Fruit fly (Drosophila melanogaster): Measurements from ENCODE around the gene La.

La gene

dm6 chr2L:20374054-20374507 lies 24.3 kb upstream of the La start, which contains the start of gene Ugt37A1:
Gene Ugt37A1, minus strand, starts transcription at chr2L:20374104.
- TF ChIP-seq Abd-B (GFP tag; optimal IDR thresholded peaks at IDR 0.05): no peak
- no peak for TF ChIP-seq Hr78 (GFP tag; optimal IDR thresholded peaks at IDR 0.05)

- no peak for TF ChIP-seq Dfd (GFP tag; optimal IDR thresholded peaks at IDR 0.05)
- TF ChIP-seq GATAd (GFP tag; optimal IDR thresholded peaks at IDR 0.05): no peak
- no peak for TF ChIP-seq dsf (GFP tag; optimal IDR thresholded peaks at IDR 0.05; ENCODE audit: borderline replicate concordance)
- TF ChIP-seq Abd-B (GFP tag; optimal IDR thresholded peaks at IDR 0.05): no peak
- TF ChIP-seq lola (GFP tag; optimal IDR thresholded peaks at IDR 0.05): no peak
- TF ChIP-seq rgr (GFP tag; optimal IDR thresholded peaks at IDR 0.05): no peak
- TF ChIP-seq Hnf4 (GFP tag; optimal IDR thresholded peaks at IDR 0.05): no peak
- TF ChIP-seq sv (GFP tag; optimal IDR thresholded peaks at IDR 0.05): no peak
- no peak for TF ChIP-seq woc (GFP tag; optimal IDR thresholded peaks at IDR 0.05)
Measured at dm6 chr2L:20371451-20371850, 21.6 kb upstream of the La start.

- TF ChIP-seq Hnf4 (GFP tag; optimal IDR thresholded peaks at IDR 0.05) (no peak), Jra (GFP tag; optimal IDR thresholded peaks at IDR 0.05) (no peak), pan (optimal IDR thresholded peaks at IDR 0.05) (no peak), brk (GFP tag; optimal IDR thresholded peaks at IDR 0.05) (no peak), CG9705 (GFP tag; optimal IDR thresholded peaks at IDR 0.05) (no peak), Myc (optimal IDR thresholded peaks at IDR 0.05) (no peak), Mio (GFP tag; optimal IDR thresholded peaks at IDR 0.05) (no peak), dl (GFP tag; optimal IDR thresholded peaks at IDR 0.05; ENCODE audit: insufficient read depth in 1 of 2, partially characterized antibody in 2 of 2) (no peak), Rel (GFP tag; optimal IDR thresholded peaks at IDR 0.05) (no peak), Rel (tag; optimal IDR thresholded peaks at IDR 0.05) (no peak)
Measured at dm6 chr2L:20370151-20370550, 20.3 kb upstream of the La start.

- TF ChIP-seq Mio (GFP tag; optimal IDR thresholded peaks at IDR 0.05) (no peak), N (GFP tag; optimal IDR thresholded peaks at IDR 0.05) (no peak), ey (GFP tag; optimal IDR thresholded peaks at IDR 0.05) (no peak), lola (GFP tag; optimal IDR thresholded peaks at IDR 0.05) (no peak), dmrt93B (GFP tag; optimal IDR thresholded peaks at IDR 0.05) (no peak), CrebA (GFP tag; optimal IDR thresholded peaks at IDR 0.05; ENCODE audit: borderline replicate concordance) (no peak), HLH106 (tag; optimal IDR thresholded peaks at IDR 0.05) (no peak), sv (GFP tag; optimal IDR thresholded peaks at IDR 0.05) (no peak), fru (GFP tag; optimal IDR thresholded peaks at IDR 0.05) (no peak), brk (GFP tag; optimal IDR thresholded peaks at IDR 0.05) (no peak), dsf (GFP tag; optimal IDR thresholded peaks at IDR 0.05; ENCODE audit: borderline replicate concordance) (no peak), Rel (GFP tag; optimal IDR thresholded peaks at IDR 0.05) (no peak), Rel (tag; optimal IDR thresholded peaks at IDR 0.05) (no peak), Jra (GFP tag; optimal IDR thresholded peaks at IDR 0.05) (no peak), Vsx2 (GFP tag; optimal IDR thresholded peaks at IDR 0.05; ENCODE audit: partially characterized antibody) (no peak), Dif (GFP tag; optimal IDR thresholded peaks at IDR 0.05; ENCODE audit: partially characterized antibody) (no peak), psq (GFP tag; optimal IDR thresholded peaks at IDR 0.05) (no peak)
Measured at dm6 chr2L:20352727-20353126, 2.9 kb upstream of the La start.

- no peak for TF ChIP-seq brk (GFP tag; optimal IDR thresholded peaks at IDR 0.05)
Measured at dm6 chr2L:20352200-20352599, 2.4 kb upstream of the La start.

dm6 chr2L:20351723-20352122 lies 1.9 kb upstream of the La start:
- TF ChIP-seq Hr83 (GFP tag; optimal IDR thresholded peaks at IDR 0.05; ENCODE audit: poor library complexity, severe bottlenecking) (no peak), tai (GFP tag; optimal IDR thresholded peaks at IDR 0.05) (no peak), rgr (GFP tag; optimal IDR thresholded peaks at IDR 0.05) (no peak), br (GFP tag; optimal IDR thresholded peaks at IDR 0.05) (no peak), dl (GFP tag; optimal IDR thresholded peaks at IDR 0.05; ENCODE audit: insufficient read depth in 1 of 2, partially characterized antibody in 2 of 2) (no peak)
